Worm (Caenorhabditis elegans) whole organism, L4/young adult: ENCODE results near the gene C36C9.6.

Experiments used
- dao-5 ChIP-seq: sonication (generic microtip); optimal IDR thresholded peaks from 2 replicates; lab custom pipeline; 2016; ENCODE audit warnings: missing genotype, missing genetic modification characterization, moderate library complexity, missing compliant biosample characterization
- him-1 ChIP-seq: sonication (generic microtip); optimal IDR thresholded peaks from 2 replicates; lab custom pipeline; 2016; ENCODE audit warnings: missing genotype, missing genetic modification reagents, missing genetic modification characterization, missing compliant biosample characterization

DNA sequence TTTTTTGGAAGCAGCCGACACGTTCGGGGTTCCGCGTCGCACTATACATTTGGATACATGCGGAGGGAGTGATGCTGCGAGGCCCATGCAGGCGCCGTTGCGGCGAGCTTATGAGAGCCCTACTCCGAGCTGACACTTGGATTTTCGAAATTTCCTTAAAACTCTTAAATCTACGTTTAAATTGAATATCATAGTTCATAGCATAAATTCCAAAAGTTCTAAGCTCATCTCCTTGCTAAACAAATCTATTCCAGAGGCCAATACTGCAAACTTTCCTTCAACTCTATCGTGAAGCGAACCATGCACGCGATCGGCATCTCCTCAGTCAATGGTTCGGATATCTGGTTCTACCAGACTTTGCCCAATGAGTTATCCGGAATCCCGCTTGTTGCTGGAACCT is 38.8 kb upstream of the C36C9.6 start, which contains the start of gene dgn-3:
- TF ChIP-seq him-1 (tag; lab: Kevin White, UChicago): no peak
- no peak for TF ChIP-seq dao-5 (tag; lab: Kevin White, UChicago)
